Worm (Caenorhabditis elegans) whole organism, L1 larva: ENCODE results near the gene igdb-2.

Experiments used
- C16A3.4 ChIP-seq: fragments of 150-350 bp; optimal IDR thresholded peaks from 2 replicates; lab custom pipeline; 2014; ENCODE audit warnings: missing biosample characterization, missing genetic modification characterization
- C34B4.2 ChIP-seq: sonication (generic microtip); optimal IDR thresholded peaks from 2 replicates; lab custom pipeline; 2017; ENCODE audit warnings: mild to moderate bottlenecking, missing genetic modification characterization, missing compliant biosample characterization
- Y116A8C.19 ChIP-seq: sonication (generic microtip); optimal IDR thresholded peaks from 2 replicates; lab custom pipeline; 2016; ENCODE audit warnings: missing compliant biosample characterization, missing genetic modification characterization, borderline replicate concordance
- aha-1 ChIP-seq: fragments of 150-350 bp; optimal IDR thresholded peaks from 2 replicates; lab custom pipeline; 2014; ENCODE audit warnings: missing biosample characterization, missing genetic modification characterization
- ama-1 ChIP-seq: fragments of 150-350 bp; optimal IDR thresholded peaks from 2 replicates; lab custom pipeline; 2014
- ceh-8 ChIP-seq: fragments of 200-800 bp; sonication (Bioruptor generic); optimal IDR thresholded peaks from 2 replicates; lab custom pipeline; 2018; ENCODE audit warnings: mild to moderate bottlenecking, missing genetic modification characterization, moderate library complexity, missing compliant biosample characterization
- ceh-82 ChIP-seq, 3 experiments: fragments of 150-350 bp in 1 of 3; sonication (generic microtip) in 2 of 3; optimal IDR thresholded peaks; 2 replicates each; lab custom pipeline; 2014 to 2017; ENCODE audit warnings: missing biosample characterization in 3 of 3, missing genetic modification characterization in 3 of 3
- ceh-88 ChIP-seq: fragments of 200-800 bp; sonication (Bioruptor generic); IDR thresholded peaks from 2 replicates; pipeline ENCODE4 v1.3.6; 2022; ENCODE audit warnings: missing genetic modification characterization, missing compliant biosample characterization
- dpl-1 ChIP-seq, 3 experiments: fragments of 150-350 bp in 2 of 3; sonication (generic microtip) in 1 of 3; optimal IDR thresholded peaks; 2 replicates each; lab custom pipeline; 2014 to 2017; ENCODE audit warnings: missing biosample characterization in 3 of 3, missing genetic modification characterization in 3 of 3, missing genetic modification reagents in 3 of 3
- dsc-1 ChIP-seq: sonication (generic microtip); optimal IDR thresholded peaks from 2 replicates; lab custom pipeline; 2016; ENCODE audit warnings: mild to moderate bottlenecking, missing genetic modification characterization, missing compliant biosample characterization
- efl-1 ChIP-seq, 4 experiments: fragments of 150-350 bp; optimal IDR thresholded peaks in 3 of 4; peaks in 1 of 4; 1 replicate in 1 of 4; 2 replicates in 3 of 4; lab custom pipeline; 2014; ENCODE audit warnings: missing biosample characterization in 2 of 4, missing genetic modification characterization in 2 of 4, missing genetic modification reagents in 2 of 4
- elt-2 ChIP-seq: sonication (generic microtip); optimal IDR thresholded peaks from 2 replicates; lab custom pipeline; 2016; ENCODE audit warnings: missing genetic modification characterization, mild to moderate bottlenecking, inconsistent platforms, missing compliant biosample characterization, missing genetic modification reagents
- ets-5 ChIP-seq: fragments of 200-800 bp; sonication (Bioruptor generic); IDR thresholded peaks from 2 replicates; pipeline ENCODE4 v1.3.6; 2022; ENCODE audit warnings: missing genetic modification characterization, missing compliant biosample characterization
- fkh-10 ChIP-seq: sonication (generic microtip); optimal IDR thresholded peaks from 2 replicates; lab custom pipeline; 2017; ENCODE audit warnings: missing biosample characterization, missing genetic modification reagents, missing genetic modification characterization
- jun-1 ChIP-seq: fragments of 150-350 bp; optimal IDR thresholded peaks from 2 replicates; lab custom pipeline; 2014; ENCODE audit warnings: missing biosample characterization, missing genetic modification reagents, missing genetic modification characterization
- lin-14 ChIP-seq: fragments of 200-800 bp; sonication (Bioruptor generic); optimal IDR thresholded peaks from 2 replicates; lab custom pipeline; 2018; ENCODE audit warnings: mild to moderate bottlenecking, missing genetic modification characterization, moderate library complexity, missing compliant biosample characterization
- lsy-2 ChIP-seq, 2 experiments: fragments of 150-350 bp; optimal IDR thresholded peaks; 2 replicates each; lab custom pipeline; 2014; ENCODE audit warnings: missing biosample characterization in 2 of 2, missing genetic modification characterization in 2 of 2
- mab-9 ChIP-seq: fragments of 200-800 bp; sonication (Bioruptor generic); IDR thresholded peaks from 2 replicates; pipeline ENCODE4 v1.3.6; 2022; ENCODE audit warnings: missing genetic modification reagents, missing genetic modification characterization, missing compliant biosample characterization
- mdl-1 ChIP-seq, 2 experiments: fragments of 150-350 bp; optimal IDR thresholded peaks; 2 replicates each; lab custom pipeline; 2014 to 2017; ENCODE audit warnings: missing biosample characterization in 2 of 2, missing genetic modification characterization in 2 of 2, inconsistent platforms in 1 of 2
- mef-2 ChIP-seq: fragments of 150-350 bp; optimal IDR thresholded peaks from 2 replicates; lab custom pipeline; 2014; ENCODE audit warnings: missing biosample characterization, missing genetic modification characterization
- nhr-12 ChIP-seq: sonication (generic microtip); optimal IDR thresholded peaks from 2 replicates; lab custom pipeline; 2017; ENCODE audit warnings: missing biosample characterization, missing genetic modification characterization
- nhr-20 ChIP-seq: sonication (generic microtip); optimal IDR thresholded peaks from 2 replicates; lab custom pipeline; 2016; ENCODE audit warnings: mild to moderate bottlenecking, missing genetic modification characterization, missing compliant biosample characterization
- nhr-71 ChIP-seq: sonication (generic microtip); optimal IDR thresholded peaks from 2 replicates; lab custom pipeline; 2016; ENCODE audit warnings: mild to moderate bottlenecking, missing genetic modification characterization, moderate library complexity, missing compliant biosample characterization
- nhr-77 ChIP-seq: fragments of 150-350 bp; optimal IDR thresholded peaks from 2 replicates; lab custom pipeline; 2014; ENCODE audit warnings: missing biosample characterization, missing genetic modification characterization
- tbx-2 ChIP-seq: sonication (generic microtip); optimal IDR thresholded peaks from 2 replicates; lab custom pipeline; 2016; ENCODE audit warnings: missing genetic modification characterization, missing compliant biosample characterization
- tlp-1 ChIP-seq: fragments of 150-350 bp; optimal IDR thresholded peaks from 2 replicates; lab custom pipeline; 2014; ENCODE audit warnings: missing biosample characterization, missing genetic modification characterization
- unc-130 ChIP-seq: fragments of 150-350 bp; optimal IDR thresholded peaks from 2 replicates; lab custom pipeline; 2017; ENCODE audit warnings: missing biosample characterization, missing genetic modification characterization, inconsistent platforms
- unc-62 ChIP-seq: fragments of 150-350 bp; optimal IDR thresholded peaks from 2 replicates; lab custom pipeline; 2014; ENCODE audit warnings: missing biosample characterization, missing genetic modification reagents, missing genetic modification characterization
- xbp-1 ChIP-seq: sonication (generic microtip); optimal IDR thresholded peaks from 2 replicates; lab custom pipeline; 2016; ENCODE audit warnings: missing genetic modification characterization, missing compliant biosample characterization

igdb-2 gene

ce11 chrIV:12468359-12468758 is at the start of gene igdb-2:
igdb-2 (plus strand) TSS chrIV:12468659.
- TF ChIP-seq fkh-10 (GFP tag; lab: Kevin White, UChicago) (no peak), tlp-1 (tag; lab: Kevin White, UChicago) (no peak), ceh-88 (GFP tag; lab: Robert Waterston, UW) (no peak), mef-2 (tag; lab: Kevin White, UChicago) (no peak), ceh-8 (GFP tag; lab: Kevin White, UChicago) (no peak), dsc-1 (tag; lab: Kevin White, UChicago) (no peak)

- TF ChIP-seq fkh-10 (GFP tag; lab: Kevin White, UChicago) (peak; percentile 74), nhr-12 (tag; lab: Kevin White, UChicago) (no peak), nhr-77 (no peak), ceh-8 (GFP tag; lab: Kevin White, UChicago) (no peak), lin-14 (GFP tag; lab: Kevin White, UChicago) (peak; percentile 74), C34B4.2 (no peak), jun-1 (tag; lab: Kevin White, UChicago) (no peak), ceh-82 (tag; optimal IDR thresholded peaks at IDR 0.05; lab: Kevin White, UChicago) (no peak), tbx-2 (tag; lab: Kevin White, UChicago) (no peak)
- TF ChIP-seq, all 84 proteins: peak for 2
Observed at ce11 chrIV:12419291-12419690, 49.2 kb upstream of the igdb-2 start.

ce11 chrIV:12420455-12420854 is 48.0 kb upstream of the igdb-2 start, which contains the start of gene ugt-65:
ugt-65 (plus strand) TSS chrIV:12420683.
- peak; percentile 85 for TF ChIP-seq elt-2 (tag; lab: Kevin White, UChicago)
- TF ChIP-seq lin-14 (GFP tag; lab: Kevin White, UChicago): peak; percentile 38
- no peak for TF ChIP-seq efl-1 (optimal IDR thresholded peaks at IDR 0.05; lab: Kevin White, UChicago)
- peak in 1 of 2 experiments; percentile 90 for TF ChIP-seq efl-1 (GFP tag; optimal IDR thresholded peaks at IDR 0.05 in 1 of 2; lab: Kevin White, UChicago)
- TF ChIP-seq dpl-1 (GFP tag; optimal IDR thresholded peaks at IDR 0.05; lab: Kevin White, UChicago): no peak
- TF ChIP-seq nhr-77: no peak

ce11 chrIV:12425595-12425994 is 42.9 kb upstream of the igdb-2 start:
- TF ChIP-seq efl-1 (optimal IDR thresholded peaks at IDR 0.05; lab: Kevin White, UChicago) (no peak), efl-1 (GFP tag; optimal IDR thresholded peaks at IDR 0.05 in 1 of 2; lab: Kevin White, UChicago) (peak in 1 of 2 experiments; percentile 56), dsc-1 (tag; lab: Kevin White, UChicago) (no peak), nhr-20 (tag; lab: Kevin White, UChicago) (no peak), lin-14 (GFP tag; lab: Kevin White, UChicago) (peak; percentile 68)

ce11 chrIV:12427687-12428284 is 40.7 kb upstream of the igdb-2 start:
- TF ChIP-seq tbx-2 (tag; lab: Kevin White, UChicago) (no peak), ceh-8 (GFP tag; lab: Kevin White, UChicago) (peak; percentile 48)

- TF ChIP-seq ama-1 (lab: Kevin White, UChicago) (no peak), mdl-1 (tag; optimal IDR thresholded peaks at IDR 0.05; lab: Kevin White, UChicago) (no peak), dpl-1 (GFP tag; optimal IDR thresholded peaks at IDR 0.05; lab: Kevin White, UChicago) (no peak), dsc-1 (tag; lab: Kevin White, UChicago) (no peak), unc-62 (GFP tag; lab: Kevin White, UChicago) (no peak), xbp-1 (no peak), ets-5 (GFP tag; lab: Robert Waterston, UW) (no peak), unc-130 (tag; lab: Kevin White, UChicago) (no peak), mef-2 (tag; lab: Kevin White, UChicago) (no peak), C16A3.4 (tag; lab: Kevin White, UChicago) (no peak), tbx-2 (tag; lab: Kevin White, UChicago) (no peak), Y116A8C.19 (tag; lab: Kevin White, UChicago) (no peak), aha-1 (tag; lab: Kevin White, UChicago) (no peak), lsy-2 (tag; optimal IDR thresholded peaks at IDR 0.05; lab: Kevin White, UChicago) (no peak), efl-1 (optimal IDR thresholded peaks at IDR 0.05; lab: Kevin White, UChicago) (no peak), efl-1 (GFP tag; optimal IDR thresholded peaks at IDR 0.05 in 1 of 2; lab: Kevin White, UChicago) (no peak), nhr-71 (no peak), mab-9 (GFP tag; lab: Robert Waterston, UW) (no peak)
Observed at ce11 chrIV:12428467-12428866, 40.0 kb upstream of the igdb-2 start, which contains the start of gene col-130. col-130 (minus strand) TSS chrIV:12428516.
